Worm (Caenorhabditis elegans): ENCODE data around the gene zig-8.

zig-8 gene

ce11 chrIII:13182003-13182402 is 62.4 kb downstream of the zig-8 start (continued):
- no peak for TF ChIP-seq mef-2 (tag; optimal IDR thresholded peaks at IDR 0.05)
- TF ChIP-seq lsy-2 (tag; optimal IDR thresholded peaks at IDR 0.05): no peak
- no peak for TF ChIP-seq C04F5.9 (tag; optimal IDR thresholded peaks at IDR 0.05)
- TF ChIP-seq nhr-71 (tag; optimal IDR thresholded peaks at IDR 0.05): peak; percentile 13
- no peak for TF ChIP-seq ceh-82 (tag; optimal IDR thresholded peaks at IDR 0.05)
- TF ChIP-seq mab-9 (GFP tag; IDR thresholded peaks at IDR 0.05): no peak
- no peak for TF ChIP-seq hlh-17 (GFP tag; optimal IDR thresholded peaks at IDR 0.05; ENCODE audit: borderline replicate concordance)
- TF ChIP-seq unc-30 (tag; optimal IDR thresholded peaks at IDR 0.05): no peak
- TF ChIP-seq efl-1 (optimal IDR thresholded peaks at IDR 0.05): peak; percentile 8 to 10
- peak in 1 of 2 experiments; percentile 92 for TF ChIP-seq efl-1 (GFP tag; optimal IDR thresholded peaks at IDR 0.05 in 1 of 2)
- TF ChIP-seq dsc-1 (tag; optimal IDR thresholded peaks at IDR 0.05): peak; percentile 7
- no peak for TF ChIP-seq ama-1 (optimal IDR thresholded peaks at IDR 0.05)
- no peak for TF ChIP-seq F16B12.6 (tag; optimal IDR thresholded peaks at IDR 0.05)
- no peak for TF ChIP-seq hlh-4 (tag; optimal IDR thresholded peaks at IDR 0.05)
- TF ChIP-seq aly-2 (tag; optimal IDR thresholded peaks at IDR 0.05): no peak
- TF ChIP-seq nhr-237 (tag; optimal IDR thresholded peaks at IDR 0.05): no peak
- TF ChIP-seq snu-23 (GFP tag; optimal IDR thresholded peaks at IDR 0.05): no peak
- no peak for TF ChIP-seq ceh-88 (GFP tag; IDR thresholded peaks at IDR 0.05)
- TF ChIP-seq fkh-10 (GFP tag; optimal IDR thresholded peaks at IDR 0.05): no peak
- no peak for TF ChIP-seq skn-1 (tag; optimal IDR thresholded peaks at IDR 0.05)
- TF ChIP-seq ces-1 (GFP tag; optimal IDR thresholded peaks at IDR 0.05): no peak
- TF ChIP-seq aha-1 (tag; optimal IDR thresholded peaks at IDR 0.05): no peak
- peak; percentile 60 for TF ChIP-seq nhr-85 (tag)
- TF ChIP-seq unc-98 (GFP tag; IDR thresholded peaks at IDR 0.05): no peak
- no peak for TF ChIP-seq zip-4 (GFP tag; optimal IDR thresholded peaks at IDR 0.05)
- TF ChIP-seq alr-1 (tag; optimal IDR thresholded peaks at IDR 0.05; ENCODE audit: borderline replicate concordance): no peak
- no peak for TF ChIP-seq sptf-1 (tag; optimal IDR thresholded peaks at IDR 0.05)
- no peak for TF ChIP-seq pax-3 (tag; optimal IDR thresholded peaks at IDR 0.05)
- no peak for TF ChIP-seq unc-130 (tag; optimal IDR thresholded peaks at IDR 0.05)
- TF ChIP-seq tlp-1 (tag; optimal IDR thresholded peaks at IDR 0.05): no peak
- TF ChIP-seq nhr-47 (tag; optimal IDR thresholded peaks at IDR 0.05): no peak
- no peak for TF ChIP-seq irx-1 (tag; optimal IDR thresholded peaks at IDR 0.05)
- TF ChIP-seq isw-1 (GFP tag; IDR thresholded peaks at IDR 0.05): no peak
- TF ChIP-seq elt-3 (tag; optimal IDR thresholded peaks at IDR 0.05): no peak
- TF ChIP-seq ceh-8 (GFP tag; optimal IDR thresholded peaks at IDR 0.05): no peak
- no peak for TF ChIP-seq Y116A8C.19 (tag; optimal IDR thresholded peaks at IDR 0.05; ENCODE audit: borderline replicate concordance)
- no peak for TF ChIP-seq tbx-2 (tag; optimal IDR thresholded peaks at IDR 0.05)
- TF ChIP-seq snpc-4 (tag; optimal IDR thresholded peaks at IDR 0.05): no peak
